Fruit fly (Drosophila melanogaster) whole organism, embryonic: ENCODE results near the gene zen2.
A peak's percentile ranks its signal among the peaks of the same experiment; 100 is the strongest.

ENCODE experiments used
- Antp ChIP-seq: fragments of 200-800 bp; sonication (Bioruptor generic); optimal IDR thresholded peaks from 3 replicates; lab custom pipeline; 2016; ENCODE audit warnings: missing biosample characterization, missing genetic modification characterization
- Atf-2 ChIP-seq: fragments of 200-800 bp; sonication (Bioruptor generic); optimal IDR thresholded peaks from 2 replicates; lab custom pipeline; 2016; ENCODE audit warnings: missing biosample characterization, missing genetic modification characterization
- B-H1 ChIP-seq: fragments of 200-800 bp; sonication (Bioruptor generic); IDR thresholded peaks from 3 replicates; pipeline ENCODE4 v1.3.6; 2022; ENCODE audit warnings: missing biosample characterization, missing genetic modification characterization
- CG10462 ChIP-seq: fragments of 200-800 bp; sonication (Bioruptor generic); optimal IDR thresholded peaks from 2 replicates; lab custom pipeline; 2016; ENCODE audit warnings: missing biosample characterization, missing genetic modification characterization
- CG11247 ChIP-seq: fragments of 200-800 bp; sonication (Bioruptor generic); IDR thresholded peaks from 2 replicates; pipeline ENCODE4 v1.3.6; 2022; ENCODE audit warnings: missing biosample characterization, missing genetic modification characterization
- CG15514 ChIP-seq: fragments of 200-800 bp; sonication (Bioruptor generic); optimal IDR thresholded peaks from 3 replicates; lab custom pipeline; 2017; ENCODE audit warnings: missing biosample characterization, missing genetic modification characterization, mild to moderate bottlenecking, moderate library complexity, missing genetic modification reagents
- CG17359 ChIP-seq: fragments of 200-800 bp; sonication (Bioruptor generic); optimal IDR thresholded peaks from 3 replicates; lab custom pipeline; 2018; ENCODE audit warnings: missing biosample characterization, mild to moderate bottlenecking, missing genetic modification characterization, moderate library complexity
- CG1792 ChIP-seq: fragments of 200-800 bp; sonication (Bioruptor generic); optimal IDR thresholded peaks from 2 replicates; lab custom pipeline; 2016; ENCODE audit warnings: missing biosample characterization, missing genetic modification characterization
- CG18619 ChIP-seq: fragments of 200-800 bp; sonication (Bioruptor generic); optimal IDR thresholded peaks from 3 replicates; lab custom pipeline; 2017; ENCODE audit warnings: missing biosample characterization, mild to moderate bottlenecking, missing genetic modification characterization
- CG2129 ChIP-seq: fragments of 200-800 bp; sonication (Bioruptor generic); IDR thresholded peaks from 2 replicates; pipeline ENCODE4 v1.3.6; 2022; ENCODE audit warnings: missing biosample characterization, missing genetic modification characterization; ENCODE audit not compliant: partially characterized antibody
- CG2199 ChIP-seq: fragments of 200-800 bp; sonication (Bioruptor generic); IDR thresholded peaks from 3 replicates; pipeline ENCODE4 v1.3.6; 2022; ENCODE audit warnings: missing biosample characterization, missing genetic modification characterization
- CG33557 ChIP-seq: fragments of 200-800 bp; sonication (Bioruptor generic); optimal IDR thresholded peaks from 2 replicates; lab custom pipeline; 2019; ENCODE audit warnings: missing biosample characterization, mild to moderate bottlenecking, missing genetic modification characterization, moderate library complexity
- CG3847 ChIP-seq: fragments of 200-800 bp; sonication (Bioruptor generic); IDR thresholded peaks from 2 replicates; pipeline ENCODE4 v1.3.6; 2022; ENCODE audit warnings: missing biosample characterization, missing genetic modification characterization
- CG4328 ChIP-seq: fragments of 200-800 bp; sonication (Bioruptor generic); optimal IDR thresholded peaks from 3 replicates; lab custom pipeline; 2017; ENCODE audit warnings: missing biosample characterization, missing genetic modification reagents, missing genetic modification characterization
- CG7271 ChIP-seq: fragments of 200-800 bp; sonication (Bioruptor generic); optimal IDR thresholded peaks from 2 replicates; lab custom pipeline; 2018; ENCODE audit warnings: missing biosample characterization, mild to moderate bottlenecking, missing genetic modification characterization, moderate library complexity
- CG8359 ChIP-seq: fragments of 200-800 bp; sonication (Bioruptor generic); optimal IDR thresholded peaks from 2 replicates; lab custom pipeline; 2017; ENCODE audit warnings: missing biosample characterization, mild to moderate bottlenecking, missing genetic modification characterization, borderline replicate concordance
- CG8924 ChIP-seq: fragments of 200-800 bp; optimal IDR thresholded peaks from 3 replicates; lab custom pipeline; 2019; ENCODE audit warnings: missing biosample characterization, mild to moderate bottlenecking, missing genetic modification characterization, moderate library complexity
- CG9817 ChIP-seq: fragments of 200-800 bp; sonication (Bioruptor generic); optimal IDR thresholded peaks from 2 replicates; lab custom pipeline; 2018; ENCODE audit warnings: missing biosample characterization, mild to moderate bottlenecking, missing genetic modification characterization, moderate library complexity
- D19B ChIP-seq: fragments of 200-800 bp; sonication (Bioruptor generic); optimal IDR thresholded peaks from 2 replicates; lab custom pipeline; 2017; ENCODE audit warnings: missing biosample characterization, mild to moderate bottlenecking, missing genetic modification characterization
- Ets65A ChIP-seq: fragments of 200-800 bp; sonication (Bioruptor generic); peaks from one replicate; lab custom pipeline; 2016; ENCODE audit warnings: missing biosample characterization, missing genetic modification characterization
- HmgZ ChIP-seq: fragments of 200-800 bp; sonication (Bioruptor generic); optimal IDR thresholded peaks from 2 replicates; lab custom pipeline; 2018; ENCODE audit warnings: missing biosample characterization, mild to moderate bottlenecking, missing genetic modification characterization
- MTF-1 ChIP-seq: fragments of 200-800 bp; sonication (Bioruptor generic); optimal IDR thresholded peaks from 2 replicates; lab custom pipeline; 2018; ENCODE audit warnings: missing biosample characterization, mild to moderate bottlenecking, missing genetic modification characterization, borderline replicate concordance
- Meics ChIP-seq: fragments of 200-800 bp; sonication (Bioruptor generic); optimal IDR thresholded peaks from 2 replicates; lab custom pipeline; 2017; ENCODE audit warnings: missing biosample characterization, mild to moderate bottlenecking, missing genetic modification characterization
- Mes4 ChIP-seq: fragments of 200-800 bp; sonication (Bioruptor generic); optimal IDR thresholded peaks from 2 replicates; lab custom pipeline; 2016; ENCODE audit warnings: missing biosample characterization, missing genetic modification characterization
- Myb ChIP-seq: fragments of 200-800 bp; sonication (Bioruptor generic); optimal IDR thresholded peaks from 2 replicates; lab custom pipeline; 2016; ENCODE audit warnings: missing biosample characterization, missing genetic modification characterization
- NC2α ChIP-seq: fragments of 200-800 bp; sonication (Bioruptor generic); optimal IDR thresholded peaks from 2 replicates; lab custom pipeline; 2016; ENCODE audit warnings: missing biosample characterization, missing genetic modification characterization
- Nf-YA ChIP-seq: fragments of 200-800 bp; sonication (Bioruptor generic); IDR thresholded peaks from 2 replicates; pipeline ENCODE4 v1.3.6; 2022; ENCODE audit warnings: missing biosample characterization, missing genetic modification characterization
- Sox100B ChIP-seq: fragments of 200-800 bp; sonication (Bioruptor generic); optimal IDR thresholded peaks from 3 replicates; lab custom pipeline; 2018; ENCODE audit warnings: missing biosample characterization, mild to moderate bottlenecking, missing genetic modification characterization
- Xbp1 ChIP-seq: fragments of 200-800 bp; sonication (Bioruptor generic); optimal IDR thresholded peaks from 3 replicates; lab custom pipeline; 2016; ENCODE audit warnings: missing biosample characterization, mild to moderate bottlenecking, missing genetic modification characterization
- ab ChIP-seq: fragments of 200-800 bp; sonication (Bioruptor generic); optimal IDR thresholded peaks from 2 replicates; lab custom pipeline; 2016; ENCODE audit warnings: missing biosample characterization, missing genetic modification characterization
- aop ChIP-seq: fragments of 200-800 bp; sonication (Bioruptor generic); IDR thresholded peaks from 2 replicates; pipeline ENCODE4 v1.3.6; 2022; ENCODE audit warnings: missing biosample characterization, missing genetic modification characterization
- cg ChIP-seq: fragments of 200-800 bp; sonication (Bioruptor generic); optimal IDR thresholded peaks from 3 replicates; lab custom pipeline; 2019; ENCODE audit warnings: missing biosample characterization, mild to moderate bottlenecking, missing genetic modification characterization, moderate library complexity
- dimm ChIP-seq: fragments of 200-800 bp; sonication (Bioruptor generic); IDR thresholded peaks from 2 replicates; pipeline ENCODE4 v1.3.6; 2022; ENCODE audit warnings: missing biosample characterization, missing genetic modification characterization
- fd96Cb ChIP-seq: fragments of 200-800 bp; sonication (Bioruptor generic); optimal IDR thresholded peaks from 2 replicates; lab custom pipeline; 2018; ENCODE audit warnings: missing biosample characterization, mild to moderate bottlenecking, missing genetic modification characterization, moderate library complexity
- grau ChIP-seq: fragments of 200-800 bp; optimal IDR thresholded peaks from 3 replicates; lab custom pipeline; 2019; ENCODE audit warnings: missing biosample characterization, mild to moderate bottlenecking, missing genetic modification characterization, moderate library complexity
- ken ChIP-seq: fragments of 200-800 bp; sonication (Bioruptor generic); IDR thresholded peaks from 3 replicates; pipeline ENCODE4 v1.3.6; 2022; ENCODE audit warnings: missing biosample characterization, missing genetic modification characterization
- maf-S ChIP-seq: fragments of 200-800 bp; sonication (Bioruptor generic); optimal IDR thresholded peaks from 2 replicates; lab custom pipeline; 2016; ENCODE audit warnings: missing biosample characterization, missing genetic modification characterization
- mirr ChIP-seq: fragments of 200-800 bp; sonication (Bioruptor generic); optimal IDR thresholded peaks from 3 replicates; lab custom pipeline; 2018; ENCODE audit warnings: missing biosample characterization, mild to moderate bottlenecking, missing genetic modification characterization
- nerfin-1 ChIP-seq: fragments of 200-800 bp; sonication (Bioruptor generic); optimal IDR thresholded peaks from 3 replicates; lab custom pipeline; 2019; ENCODE audit warnings: missing biosample characterization, mild to moderate bottlenecking, missing genetic modification characterization, moderate library complexity
- nerfin-2 ChIP-seq: fragments of 200-800 bp; sonication (Bioruptor generic); IDR thresholded peaks from 2 replicates; pipeline ENCODE4 v1.3.6; 2022; ENCODE audit warnings: missing biosample characterization, missing genetic modification characterization; ENCODE audit not compliant: partially characterized antibody
- phol ChIP-seq: fragments of 200-800 bp; sonication (Bioruptor generic); optimal IDR thresholded peaks from 3 replicates; lab custom pipeline; 2018; ENCODE audit warnings: missing biosample characterization, mild to moderate bottlenecking, missing genetic modification characterization, moderate library complexity
- pros ChIP-seq: fragments of 200-800 bp; sonication (Bioruptor generic); optimal IDR thresholded peaks from 3 replicates; lab custom pipeline; 2019; ENCODE audit warnings: missing biosample characterization, mild to moderate bottlenecking, missing genetic modification characterization, moderate library complexity
- psq ChIP-seq: fragments of 200-800 bp; sonication (Bioruptor generic); optimal IDR thresholded peaks from 2 replicates; lab custom pipeline; 2017; ENCODE audit warnings: missing biosample characterization, missing genetic modification characterization
- sd ChIP-seq: fragments of 200-800 bp; sonication (Bioruptor generic); optimal IDR thresholded peaks from 3 replicates; lab custom pipeline; 2018; ENCODE audit warnings: missing biosample characterization, mild to moderate bottlenecking, missing genetic modification characterization, moderate library complexity
- shn ChIP-seq: fragments of 200-800 bp; sonication (Bioruptor generic); optimal IDR thresholded peaks from 3 replicates; lab custom pipeline; 2016; ENCODE audit warnings: missing biosample characterization, missing genetic modification characterization
- toy ChIP-seq: fragments of 200-800 bp; sonication (Bioruptor generic); IDR thresholded peaks from 2 replicates; pipeline ENCODE4 v1.3.6; 2022; ENCODE audit warnings: missing biosample characterization, missing genetic modification characterization
- trh ChIP-seq: fragments of 200-800 bp; sonication (Bioruptor generic); optimal IDR thresholded peaks from 2 replicates; lab custom pipeline; 2016; ENCODE audit warnings: missing biosample characterization, missing genetic modification characterization
- ttk ChIP-seq: fragments of 200-800 bp; sonication (Bioruptor generic); IDR thresholded peaks from 2 replicates; pipeline ENCODE4 v2.1.2; 2022; ENCODE audit warnings: missing biosample characterization, missing genetic modification characterization
- tup ChIP-seq: fragments of 200-800 bp; sonication (Bioruptor generic); optimal IDR thresholded peaks from 2 replicates; lab custom pipeline; 2016; ENCODE audit warnings: missing biosample characterization, mild to moderate bottlenecking, missing genetic modification characterization, moderate library complexity
- vnd ChIP-seq: fragments of 200-800 bp; sonication (Bioruptor generic); IDR thresholded peaks from 3 replicates; pipeline ENCODE4 v1.3.6; 2022; ENCODE audit warnings: missing biosample characterization, missing genetic modification characterization; ENCODE audit not compliant: partially characterized antibody
- z ChIP-seq: fragments of 200-800 bp; sonication (Bioruptor generic); IDR thresholded peaks from 3 replicates; pipeline ENCODE4 v1.3.6; 2022; ENCODE audit warnings: missing biosample characterization, missing genetic modification characterization
- zf30C ChIP-seq: fragments of 200-800 bp; sonication (Bioruptor generic); optimal IDR thresholded peaks from 3 replicates; lab custom pipeline; 2018; ENCODE audit warnings: missing biosample characterization, mild to moderate bottlenecking, missing genetic modification characterization

zen2 gene

dm6 chr3R:6708858-6709257 is 35.1 kb downstream of the zen2 start (continued):
- TF ChIP-seq nerfin-2 (no peak), CG7271 (tag; lab: Kevin White, UChicago) (no peak), grau (tag; lab: Kevin White, UChicago) (no peak), ttk (GFP tag; lab: Robert Waterston, UW) (no peak), MTF-1 (GFP tag; lab: Kevin White, UChicago) (no peak), CG8924 (tag; lab: Kevin White, UChicago) (no peak), ab (no peak), NC2α (no peak), toy (GFP tag; lab: Robert Waterston, UW) (no peak), CG3847 (GFP tag; lab: Robert Waterston, UW) (0 out of 2 replicates have a peak, but pooled peaks have one; percentile 15), Antp (GFP tag; lab: Kevin White, UChicago) (no peak), shn (no peak), cg (GFP tag; lab: Kevin White, UChicago) (no peak), Myb (peak; percentile 40), CG2129 (GFP tag; lab: Robert Waterston, UW) (no peak), Sox100B (GFP tag; lab: Kevin White, UChicago) (no peak), CG33557 (GFP tag; lab: Kevin White, UChicago) (no peak), dimm (no peak), sd (tag; lab: Kevin White, UChicago) (peak; percentile 80), D19B (no peak), Xbp1 (GFP tag; lab: Kevin White, UChicago) (no peak), zf30C (no peak), CG2199 (peak; percentile 74; the same call in 1 of the 3 replicates), psq (GFP tag; lab: Kevin White, UChicago) (no peak), CG9817 (tag; lab: Kevin White, UChicago) (peak; percentile 7), CG15514 (GFP tag; lab: Kevin White, UChicago) (no peak), fd96Cb (tag; lab: Kevin White, UChicago) (no peak), mirr (GFP tag; lab: Kevin White, UChicago) (no peak), nerfin-1 (tag; lab: Kevin White, UChicago) (peak; percentile 95), B-H1 (GFP tag; lab: Robert Waterston, UW) (no peak), Ets65A (GFP tag; lab: Kevin White, UChicago) (no peak), trh (GFP tag; lab: Kevin White, UChicago) (no peak), ken (GFP tag; lab: Robert Waterston, UW) (no peak), maf-S (GFP tag; lab: Kevin White, UChicago) (no peak), aop (no peak), Atf-2 (GFP tag; lab: Kevin White, UChicago) (no peak), z (GFP tag; lab: Robert Waterston, UW) (no peak), CG4328 (GFP tag; lab: Kevin White, UChicago) (no peak), Mes4 (GFP tag; lab: Kevin White, UChicago) (no peak), Nf-YA (GFP tag; lab: Robert Waterston, UW) (no peak), HmgZ (peak; percentile 24), CG10462 (GFP tag; lab: Kevin White, UChicago) (no peak), CG18619 (GFP tag; lab: Kevin White, UChicago) (no peak), CG1792 (no peak), CG8359 (GFP tag; lab: Kevin White, UChicago) (no peak), pros (GFP tag; lab: Kevin White, UChicago) (no peak), phol (tag; lab: Kevin White, UChicago) (no peak), tup (GFP tag; lab: Kevin White, UChicago) (no peak), CG11247 (no peak), CG17359 (tag; lab: Kevin White, UChicago) (no peak), vnd (0 out of 3 replicates have a peak, but pooled peaks have one; percentile 15), Meics (GFP tag; lab: Kevin White, UChicago) (no peak)
